Fruit fly (Drosophila melanogaster) whole organism: Measurements from ENCODE around the gene GV1.

ENCODE experiments used
- EcR ChIP-seq, 2 experiments: fragments of >200 bp; optimal IDR thresholded peaks; 2 replicates each; lab custom pipeline; 2017; ENCODE audit warnings: missing biosample characterization in 2 of 2, missing genetic modification characterization in 2 of 2, missing genetic modification reagents in 2 of 2
- usp ChIP-seq: fragments of >200 bp; optimal IDR thresholded peaks from 2 replicates; lab custom pipeline; 2017; ENCODE audit warnings: missing biosample characterization, missing genetic modification characterization, mixed read lengths

DNA sequence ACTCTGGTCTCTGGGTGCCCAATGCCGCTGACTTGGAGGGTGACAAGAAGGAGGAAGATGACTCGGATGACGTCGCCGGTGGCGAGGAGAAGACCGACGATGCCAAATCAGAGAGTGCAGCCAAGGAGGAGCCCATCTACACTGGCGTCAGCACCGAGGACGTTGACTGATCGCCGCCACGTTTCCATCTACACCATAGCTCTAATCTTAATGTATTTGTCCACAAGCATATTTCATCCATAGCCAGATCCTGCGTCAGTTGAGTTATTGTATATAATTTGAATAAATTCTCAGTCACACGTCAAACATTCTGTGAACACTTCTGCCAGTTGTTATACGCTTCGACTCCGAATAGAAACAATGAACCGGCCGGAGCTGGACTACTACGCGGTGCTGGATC, 13.4 kb upstream of the GV1 start, which contains the start of gene CG12020:
- no peak for TF ChIP-seq EcR (GFP tag; optimal IDR thresholded peaks at IDR 0.05; lab: Kevin White, UChicago)
- TF ChIP-seq usp = no peak
